Fruit fly (Drosophila melanogaster) whole organism, wandering third instar larva: ENCODE data around the gene mRpL19.

Source experiments
- Hnf4 ChIP-seq: fragments of 200-800 bp; sonication (Bioruptor generic); optimal IDR thresholded peaks from 2 replicates; lab custom pipeline; 2016; ENCODE audit warnings: missing biosample characterization, mild to moderate bottlenecking, missing genetic modification characterization
- br ChIP-seq: fragments of 200-800 bp; sonication (Bioruptor generic); optimal IDR thresholded peaks from 2 replicates; lab custom pipeline; 2016; ENCODE audit warnings: missing biosample characterization, missing genetic modification characterization
- dmrt93B ChIP-seq: fragments of 200-800 bp; sonication (Bioruptor generic); optimal IDR thresholded peaks from 2 replicates; lab custom pipeline; 2018; ENCODE audit warnings: missing biosample characterization, mild to moderate bottlenecking, missing genetic modification characterization
- pan ChIP-seq: fragments of >200 bp; optimal IDR thresholded peaks from 2 replicates; lab custom pipeline; 2017

- no peak for TF ChIP-seq br (GFP tag; lab: Kevin White, UChicago)
- no peak for TF ChIP-seq dmrt93B (GFP tag; lab: Kevin White, UChicago)
- TF ChIP-seq pan, result no peak
- no peak for TF ChIP-seq Hnf4 (GFP tag; lab: Kevin White, UChicago)
These were observed 19.2 kb upstream of the mRpL19 start, which contains the start of gene CG42489 for dm6 chr3R:8654666-8655065.
